Fruit fly (Drosophila melanogaster) whole organism, embryonic: ENCODE data around the gene IleRS-m.

Source experiments
- CG15073 ChIP-seq: fragments of 200-800 bp; sonication (Bioruptor generic); optimal IDR thresholded peaks from 2 replicates; lab custom pipeline; 2016; ENCODE audit warnings: missing biosample characterization, missing genetic modification characterization
- CG15601 ChIP-seq: fragments of 200-800 bp; sonication (Bioruptor generic); optimal IDR thresholded peaks from 3 replicates; lab custom pipeline; 2019; ENCODE audit warnings: missing biosample characterization, mild to moderate bottlenecking, missing genetic modification characterization, moderate library complexity
- CG2116 ChIP-seq: fragments of 200-800 bp; sonication (Bioruptor generic); optimal IDR thresholded peaks from 3 replicates; lab custom pipeline; 2018; ENCODE audit warnings: missing biosample characterization, mild to moderate bottlenecking, missing genetic modification characterization
- CG5953 ChIP-seq: fragments of 200-800 bp; sonication (Bioruptor generic); IDR thresholded peaks from 2 replicates; pipeline ENCODE4 v1.3.6; 2022; ENCODE audit warnings: missing biosample characterization, missing genetic modification characterization
- D ChIP-seq, 2 experiments: fragments of 200-800 bp in 1 of 2; fragments of >200 bp in 1 of 2; sonication (Bioruptor generic) in 1 of 2; optimal IDR thresholded peaks; 2 replicates in 1 of 2; 3 replicates in 1 of 2; lab custom pipeline; 2017; ENCODE audit warnings: mild to moderate bottlenecking in 1 of 2, missing biosample characterization in 1 of 2, missing genetic modification characterization in 1 of 2, missing genetic modification reagents in 1 of 2
- Opbp ChIP-seq: fragments of 200-800 bp; sonication (Bioruptor generic); IDR thresholded peaks from 3 replicates; pipeline ENCODE4 v1.3.6; 2022; ENCODE audit warnings: missing biosample characterization, missing genetic modification characterization; ENCODE audit not compliant: partially characterized antibody
- Ptx1 ChIP-seq: fragments of 200-800 bp; sonication (Bioruptor generic); IDR thresholded peaks from 2 replicates; pipeline ENCODE4 v1.3.6; 2022; ENCODE audit warnings: missing biosample characterization, missing genetic modification characterization
- fu2 ChIP-seq: fragments of 200-800 bp; sonication (Bioruptor generic); optimal IDR thresholded peaks from 2 replicates; lab custom pipeline; 2016; ENCODE audit warnings: missing biosample characterization, missing genetic modification characterization
- gt ChIP-seq: fragments of 200-800 bp; sonication (Bioruptor generic); IDR thresholded peaks from 2 replicates; pipeline ENCODE4 v1.3.6; 2022; ENCODE audit warnings: missing biosample characterization, missing genetic modification characterization
- hbn ChIP-seq: fragments of 200-800 bp; sonication (Bioruptor generic); IDR thresholded peaks from 2 replicates; pipeline ENCODE4 v1.3.6; 2022; ENCODE audit warnings: missing biosample characterization, missing genetic modification characterization; ENCODE audit not compliant: partially characterized antibody
- mirr ChIP-seq: fragments of 200-800 bp; sonication (Bioruptor generic); optimal IDR thresholded peaks from 3 replicates; lab custom pipeline; 2018; ENCODE audit warnings: missing biosample characterization, mild to moderate bottlenecking, missing genetic modification characterization
- tin ChIP-seq: fragments of 200-800 bp; sonication (Bioruptor generic); optimal IDR thresholded peaks from 3 replicates; lab custom pipeline; 2016; ENCODE audit warnings: missing biosample characterization, missing genetic modification characterization
- unpg ChIP-seq: fragments of 200-800 bp; sonication (Bioruptor generic); optimal IDR thresholded peaks from 3 replicates; lab custom pipeline; 2018; ENCODE audit warnings: missing biosample characterization, mild to moderate bottlenecking, missing genetic modification characterization, moderate library complexity

dm6 chr3L:16128481-16128972, 28.4 kb downstream of the IleRS-m start, which contains the start of gene Pgm1:
- TF ChIP-seq CG15073 (GFP tag; lab: Kevin White, UChicago) (no peak), unpg (GFP tag; lab: Kevin White, UChicago) (no peak), tin (peak; percentile 70), CG2116 (GFP tag; lab: Kevin White, UChicago) (no peak), mirr (peak; percentile 97), fu2 (GFP tag; lab: Kevin White, UChicago) (peak; percentile 85), CG15601 (tag; lab: Kevin White, UChicago) (peak; percentile 51), D (optimal IDR thresholded peaks at IDR 0.05; lab: Kevin White, UChicago) (no peak), D (GFP tag; optimal IDR thresholded peaks at IDR 0.05; lab: Kevin White, UChicago) (peak; percentile 74), gt (no peak), Opbp (no peak), hbn (GFP tag; lab: Robert Waterston, UW) (no peak), Ptx1 (GFP tag; lab: Robert Waterston, UW) (peak; percentile 82), CG5953 (GFP tag; lab: Robert Waterston, UW) (peak; percentile 60; the same call in 1 of the 2 replicates)
